Worm (Caenorhabditis elegans) whole organism, young adult: ENCODE results near the gene irld-6.
A peak's percentile ranks its signal among the peaks of the same experiment; 100 is the strongest.

Experiments used
- B0261.1 ChIP-seq: sonication (generic microtip); optimal IDR thresholded peaks from 2 replicates; lab custom pipeline; 2016; ENCODE audit warnings: mild to moderate bottlenecking, missing genetic modification characterization, moderate library complexity, missing compliant biosample characterization
- B0336.3 ChIP-seq: fragments of 200-800 bp; sonication (Bioruptor generic); IDR thresholded peaks from 2 replicates; pipeline ENCODE4 v1.3.6; 2022; ENCODE audit warnings: missing genetic modification characterization, missing compliant biosample characterization
- C06A6.2 ChIP-seq: fragments of 200-800 bp; sonication (Bioruptor generic); conservative IDR thresholded peaks from 2 replicates; pipeline ENCODE4 v1.3.6; 2022; ENCODE audit warnings: missing genetic modification characterization, missing compliant biosample characterization
- C17E4.6 ChIP-seq: fragments of 200-800 bp; sonication (Bioruptor generic); IDR thresholded peaks from 2 replicates; pipeline ENCODE4 v1.3.6; 2022; ENCODE audit warnings: missing genetic modification reagents, missing genetic modification characterization, missing compliant biosample characterization
- F57A8.1 ChIP-seq: fragments of 200-800 bp; sonication (Bioruptor generic); optimal IDR thresholded peaks from 2 replicates; lab custom pipeline; 2018; ENCODE audit warnings: mild to moderate bottlenecking, missing genetic modification characterization, moderate library complexity, missing compliant biosample characterization
- F57C9.4 ChIP-seq: sonication (generic microtip); optimal IDR thresholded peaks from 2 replicates; lab custom pipeline; 2017; ENCODE audit warnings: mild to moderate bottlenecking, missing genetic modification characterization, missing compliant biosample characterization
- K11D2.4 ChIP-seq: fragments of 200-800 bp; sonication (Bioruptor generic); IDR thresholded peaks from 2 replicates; pipeline ENCODE4 v1.3.6; 2022; ENCODE audit warnings: missing genetic modification reagents, missing genetic modification characterization, missing compliant biosample characterization
- K12H6.12 ChIP-seq: fragments of 200-800 bp; sonication (Bioruptor generic); optimal IDR thresholded peaks from 2 replicates; lab custom pipeline; 2018; ENCODE audit warnings: mild to moderate bottlenecking, missing genetic modification characterization, missing compliant biosample characterization
- T26A5.8 ChIP-seq: sonication (generic microtip); optimal IDR thresholded peaks from 2 replicates; lab custom pipeline; 2016; ENCODE audit warnings: missing genetic modification characterization, missing compliant biosample characterization
- Y67H2A.10 ChIP-seq: fragments of 200-800 bp; sonication (Bioruptor generic); conservative IDR thresholded peaks from 2 replicates; pipeline ENCODE4 v1.3.6; 2022; ENCODE audit warnings: missing genetic modification reagents, missing genetic modification characterization, missing compliant biosample characterization
- Y79H2A.3 ChIP-seq: fragments of 200-800 bp; sonication (Bioruptor generic); conservative IDR thresholded peaks from 2 replicates; pipeline ENCODE4 v1.3.6; 2022; ENCODE audit warnings: missing genetic modification reagents, missing genetic modification characterization, missing compliant biosample characterization
- Y95B8A.8 ChIP-seq: fragments of 200-800 bp; sonication (Bioruptor generic); IDR thresholded peaks from 2 replicates; pipeline ENCODE4 v1.3.6; 2022; ENCODE audit warnings: missing genetic modification reagents, missing genetic modification characterization, missing compliant biosample characterization
- ama-1 ChIP-seq, 3 experiments: fragments of 150-350 bp in 1 of 3; sonication (generic microtip) in 2 of 3; optimal IDR thresholded peaks; 2 replicates each; lab custom pipeline; 2014 to 2018; ENCODE audit warnings: missing biosample characterization in 2 of 3, missing genetic modification characterization in 2 of 3, missing genetic modification reagents in 2 of 3
- aptf-2 ChIP-seq: fragments of 200-800 bp; sonication (Bioruptor generic); conservative IDR thresholded peaks from 2 replicates; pipeline ENCODE4 v1.3.6; 2022; ENCODE audit warnings: missing genetic modification reagents, missing genetic modification characterization, missing compliant biosample characterization
- attf-3 ChIP-seq: fragments of 200-800 bp; sonication (Bioruptor generic); conservative IDR thresholded peaks from 2 replicates; pipeline ENCODE4 v1.3.6; 2022; ENCODE audit warnings: missing genetic modification reagents, missing genetic modification characterization, missing compliant biosample characterization
- attf-6 ChIP-seq: fragments of 200-800 bp; sonication (Bioruptor generic); IDR thresholded peaks from 2 replicates; pipeline ENCODE4 v1.3.6; 2022; ENCODE audit warnings: missing genetic modification reagents, missing genetic modification characterization, missing compliant biosample characterization
- cebp-1 ChIP-seq, 2 experiments: fragments of 200-800 bp in 1 of 2; sonication (Bioruptor generic) in 1 of 2; sonication (generic microtip) in 1 of 2; IDR thresholded peaks in 1 of 2; optimal IDR thresholded peaks in 1 of 2; 2 replicates each; pipeline versions ENCODE4 v1.3.6 to Lab custom; 2017 to 2022; ENCODE audit warnings: missing compliant biosample characterization in 2 of 2, missing genetic modification characterization in 2 of 2, mild to moderate bottlenecking in 1 of 2, missing genetic modification reagents in 1 of 2, moderate library complexity in 1 of 2
- ceh-27 ChIP-seq: fragments of 200-800 bp; sonication (Bioruptor generic); optimal IDR thresholded peaks from 2 replicates; lab custom pipeline; 2018; ENCODE audit warnings: mild to moderate bottlenecking, missing genetic modification characterization, moderate library complexity, missing compliant biosample characterization
- ceh-40 ChIP-seq: fragments of 200-800 bp; sonication (Bioruptor generic); IDR thresholded peaks from 2 replicates; pipeline ENCODE4 v1.3.6; 2022; ENCODE audit warnings: missing genetic modification characterization, missing compliant biosample characterization
- dpl-1 ChIP-seq: fragments of 150-350 bp; optimal IDR thresholded peaks from 2 replicates; lab custom pipeline; 2014; ENCODE audit warnings: missing biosample characterization, missing genetic modification reagents, missing genetic modification characterization
- efl-1 ChIP-seq: fragments of 150-350 bp; optimal IDR thresholded peaks from 2 replicates; lab custom pipeline; 2014; ENCODE audit warnings: missing biosample characterization, missing genetic modification reagents, missing genetic modification characterization
- egrh-3 ChIP-seq: fragments of 200-800 bp; sonication (Bioruptor generic); IDR thresholded peaks from 2 replicates; pipeline ENCODE4 v1.3.6; 2022; ENCODE audit warnings: missing genetic modification reagents, missing genetic modification characterization, missing compliant biosample characterization
- ekl-4 ChIP-seq: fragments of 200-800 bp; sonication (Bioruptor generic); IDR thresholded peaks from 2 replicates; pipeline ENCODE4 v1.3.6; 2022; ENCODE audit warnings: missing genetic modification reagents, missing genetic modification characterization, missing compliant biosample characterization
- fkh-3 ChIP-seq: sonication (generic microtip); optimal IDR thresholded peaks from 2 replicates; lab custom pipeline; 2016; ENCODE audit warnings: mild to moderate bottlenecking, missing genetic modification characterization, missing compliant biosample characterization
- hmg-1.2 ChIP-seq: fragments of 200-800 bp; sonication (Bioruptor generic); IDR thresholded peaks from 2 replicates; pipeline ENCODE4 v1.3.6; 2022; ENCODE audit warnings: missing genetic modification reagents, missing genetic modification characterization, missing compliant biosample characterization
- hsf-1 ChIP-seq: fragments of 200-800 bp; sonication (Bioruptor generic); IDR thresholded peaks from 2 replicates; pipeline ENCODE4 v1.3.6; 2022; ENCODE audit warnings: missing genetic modification reagents, missing genetic modification characterization, missing compliant biosample characterization
- lag-1 ChIP-seq: fragments of 200-800 bp; sonication (Bioruptor generic); IDR thresholded peaks from 2 replicates; pipeline ENCODE4 v1.3.6; 2022; ENCODE audit warnings: missing genetic modification reagents, missing genetic modification characterization, missing compliant biosample characterization
- lin-26 ChIP-seq: fragments of 200-800 bp; sonication (Bioruptor generic); IDR thresholded peaks from 2 replicates; pipeline ENCODE4 v1.3.6; 2022; ENCODE audit warnings: missing genetic modification reagents, missing genetic modification characterization, missing compliant biosample characterization
- lin-40 ChIP-seq: sonication (generic microtip); optimal IDR thresholded peaks from 2 replicates; lab custom pipeline; 2016; ENCODE audit warnings: missing genetic modification characterization, mild to moderate bottlenecking, missing compliant biosample characterization, missing genotype, missing genetic modification reagents
- lir-1 ChIP-seq: fragments of 200-800 bp; sonication (Bioruptor generic); conservative IDR thresholded peaks from 2 replicates; pipeline ENCODE4 v1.3.6; 2022; ENCODE audit warnings: missing genetic modification reagents, missing genetic modification characterization, missing compliant biosample characterization
- madf-6 ChIP-seq: fragments of 200-800 bp; sonication (Bioruptor generic); IDR thresholded peaks from 2 replicates; pipeline ENCODE4 v1.3.6; 2022; ENCODE audit warnings: missing genetic modification reagents, missing genetic modification characterization, missing compliant biosample characterization
- mxl-1 ChIP-seq: sonication (generic microtip); optimal IDR thresholded peaks from 2 replicates; lab custom pipeline; 2016; ENCODE audit warnings: missing genetic modification characterization, missing compliant biosample characterization
- nfyb-1 ChIP-seq: fragments of 200-800 bp; sonication (Bioruptor generic); IDR thresholded peaks from 2 replicates; pipeline ENCODE4 v1.3.6; 2022; ENCODE audit warnings: missing genetic modification reagents, missing genetic modification characterization, missing compliant biosample characterization
- nhr-27 ChIP-seq: fragments of 200-800 bp; sonication (Bioruptor generic); optimal IDR thresholded peaks from 2 replicates; lab custom pipeline; 2018; ENCODE audit warnings: mild to moderate bottlenecking, missing genetic modification characterization, moderate library complexity, missing compliant biosample characterization
- nhr-80 ChIP-seq: sonication (generic microtip); optimal IDR thresholded peaks from 2 replicates; lab custom pipeline; 2016; ENCODE audit warnings: missing genetic modification characterization, missing compliant biosample characterization
- rcor-1 ChIP-seq: fragments of 200-800 bp; sonication (Bioruptor generic); IDR thresholded peaks from 2 replicates; pipeline ENCODE4 v1.3.6; 2022; ENCODE audit warnings: missing genetic modification reagents, missing genetic modification characterization, missing compliant biosample characterization
- snpc-1.1 ChIP-seq: sonication (generic microtip); optimal IDR thresholded peaks from 2 replicates; lab custom pipeline; 2017; ENCODE audit warnings: missing genetic modification characterization, mild to moderate bottlenecking, missing compliant biosample characterization, antibody characterized with exemption, moderate library complexity, missing genotype, missing genetic modification reagents; ENCODE audit not compliant: insufficient read depth
- snpc-1.3 ChIP-seq: sonication (generic microtip); optimal IDR thresholded peaks from 2 replicates; lab custom pipeline; 2017; ENCODE audit warnings: missing genetic modification characterization, mild to moderate bottlenecking, missing compliant biosample characterization, antibody characterized with exemption, moderate library complexity, missing genotype, missing genetic modification reagents; ENCODE audit not compliant: insufficient read depth
- snpc-3.4 ChIP-seq: sonication (generic microtip); optimal IDR thresholded peaks from 2 replicates; lab custom pipeline; 2017; ENCODE audit warnings: missing genetic modification characterization, mild to moderate bottlenecking, missing compliant biosample characterization, antibody characterized with exemption, moderate library complexity, missing genotype, missing genetic modification reagents
- somi-1 ChIP-seq: fragments of 200-800 bp; sonication (Bioruptor generic); optimal IDR thresholded peaks from 2 replicates; lab custom pipeline; 2018; ENCODE audit warnings: mild to moderate bottlenecking, missing genetic modification characterization, missing compliant biosample characterization
- ztf-18 ChIP-seq: sonication (generic microtip); optimal IDR thresholded peaks from 2 replicates; lab custom pipeline; 2016; ENCODE audit warnings: missing genotype, mild to moderate bottlenecking, missing genetic modification characterization, missing compliant biosample characterization
- ztf-28 ChIP-seq: fragments of 200-800 bp; sonication (Bioruptor generic); IDR thresholded peaks from 2 replicates; pipeline ENCODE4 v1.3.6; 2022; ENCODE audit warnings: missing genetic modification reagents, missing genetic modification characterization, missing compliant biosample characterization

irld-6 gene

DNA sequence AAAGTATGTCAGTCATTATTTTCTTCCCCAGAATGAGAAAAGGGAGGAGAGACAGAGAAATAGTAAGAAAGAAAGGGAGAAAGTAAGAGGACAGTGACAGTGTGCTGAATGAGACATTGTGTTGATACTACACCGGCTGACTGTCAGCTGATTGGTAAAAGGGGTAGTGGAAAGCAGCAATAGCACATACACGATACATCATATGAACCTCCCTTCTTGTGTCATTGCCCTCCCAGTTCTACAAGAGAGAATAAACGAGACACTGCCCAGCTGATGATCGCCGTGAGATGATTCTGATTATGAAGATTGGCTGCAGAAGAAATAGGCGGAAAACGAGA lies 36.8 kb downstream of the irld-6 start (continued):
- no peak for TF ChIP-seq attf-3 (GFP tag; lab: Robert Waterston, UW)
- no peak for TF ChIP-seq T26A5.8 (tag; lab: Kevin White, UChicago)
- TF ChIP-seq snpc-1.3: no peak

DNA sequence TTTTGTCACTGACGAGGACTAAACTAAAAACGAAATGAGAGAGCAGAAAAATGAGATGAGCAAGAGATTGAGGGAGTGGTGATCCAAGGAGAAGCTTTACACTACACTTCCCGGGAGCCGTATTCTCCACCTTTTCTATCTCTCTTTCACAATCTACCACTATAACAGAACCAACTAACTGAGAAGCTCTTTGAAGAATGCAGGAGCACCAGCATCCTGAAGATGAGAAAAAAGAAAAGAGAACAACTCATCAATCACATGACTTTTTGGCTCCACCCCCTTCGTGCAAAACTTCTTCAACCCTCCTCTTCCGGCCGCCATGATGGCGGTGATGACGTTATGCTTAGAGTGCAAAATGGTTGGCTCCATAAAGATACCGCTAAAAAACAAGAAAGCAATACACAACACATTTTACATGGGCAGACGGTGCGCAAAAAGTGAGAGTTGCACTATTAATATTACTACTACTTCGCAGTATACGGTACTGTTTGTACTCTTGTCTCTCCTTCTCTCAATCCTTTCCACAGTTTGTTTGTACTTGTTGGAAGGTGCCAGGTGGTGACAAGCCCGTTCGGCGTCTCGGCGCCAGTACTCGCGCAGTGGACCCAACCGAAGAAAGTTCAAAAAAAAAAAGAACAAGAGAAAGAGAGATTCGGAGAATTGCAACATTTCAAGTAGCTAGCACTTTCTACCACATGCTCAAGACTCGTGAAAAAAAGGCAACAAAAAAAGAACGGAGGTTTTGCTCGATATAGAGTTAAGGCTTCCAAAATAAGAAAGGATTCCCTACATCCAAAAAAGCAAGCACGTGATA lies 37.4 kb downstream of the irld-6 start:
- TF ChIP-seq lin-40 (no peak), hsf-1 (GFP tag; lab: Robert Waterston, UW) (no peak), egrh-3 (GFP tag; lab: Robert Waterston, UW) (no peak), K12H6.12 (tag; lab: Kevin White, UChicago) (peak; percentile 39), lin-26 (GFP tag; lab: Robert Waterston, UW) (no peak), efl-1 (GFP tag; lab: Kevin White, UChicago) (no peak), cebp-1 (GFP tag; IDR thresholded peaks at IDR 0.05; lab: Robert Waterston, UW) (no peak), cebp-1 (tag; optimal IDR thresholded peaks at IDR 0.05; lab: Kevin White, UChicago) (peak; percentile 29), aptf-2 (GFP tag; lab: Robert Waterston, UW) (no peak), rcor-1 (GFP tag; lab: Robert Waterston, UW) (0 out of 2 replicates have a peak, but pooled peaks have one; percentile 14), hmg-1.2 (GFP tag; lab: Robert Waterston, UW) (no peak), K11D2.4 (GFP tag; lab: Robert Waterston, UW) (no peak), F57A8.1 (GFP tag; lab: Kevin White, UChicago) (no peak), lir-1 (GFP tag; lab: Robert Waterston, UW) (no peak), ceh-40 (no peak), nhr-80 (no peak), mxl-1 (tag; lab: Kevin White, UChicago) (no peak), ama-1 (optimal IDR thresholded peaks at IDR 0.05; lab: Kevin White, UChicago) (peak; percentile 38), ama-1 (GFP tag; optimal IDR thresholded peaks at IDR 0.05; lab: Kevin White, UChicago) (no peak), F57C9.4 (no peak), snpc-3.4 (no peak), ekl-4 (GFP tag; lab: Robert Waterston, UW) (no peak), nhr-27 (tag; lab: Kevin White, UChicago) (no peak), ztf-28 (no peak), somi-1 (GFP tag; lab: Kevin White, UChicago) (peak; percentile 49), C06A6.2 (GFP tag; lab: Robert Waterston, UW) (no peak), C17E4.6 (GFP tag; lab: Robert Waterston, UW) (no peak), attf-6 (GFP tag; lab: Robert Waterston, UW) (no peak), madf-6 (GFP tag; lab: Robert Waterston, UW) (no peak), nfyb-1 (no peak), B0261.1 (tag; lab: Kevin White, UChicago) (no peak), snpc-1.1 (tag; lab: Kevin White, UChicago) (no peak), Y79H2A.3 (no peak)

- TF ChIP-seq Y67H2A.10 (no peak), fkh-3 (tag; lab: Kevin White, UChicago) (no peak), dpl-1 (GFP tag; lab: Kevin White, UChicago) (no peak), B0336.3 (GFP tag; lab: Robert Waterston, UW) (no peak), lag-1 (GFP tag; lab: Robert Waterston, UW) (no peak), ceh-27 (GFP tag; lab: Kevin White, UChicago) (no peak), ztf-18 (no peak), Y95B8A.8 (GFP tag; lab: Robert Waterston, UW) (no peak)
Measured at ce11 chrV:10718037-10718436, 38.6 kb downstream of the irld-6 start.
